Worm (Caenorhabditis elegans): ENCODE measurements around the gene H42K12.3.
A peak's percentile ranks its signal among the peaks of the same experiment; 100 is the strongest.

The H42K12.3 gene

DNA sequence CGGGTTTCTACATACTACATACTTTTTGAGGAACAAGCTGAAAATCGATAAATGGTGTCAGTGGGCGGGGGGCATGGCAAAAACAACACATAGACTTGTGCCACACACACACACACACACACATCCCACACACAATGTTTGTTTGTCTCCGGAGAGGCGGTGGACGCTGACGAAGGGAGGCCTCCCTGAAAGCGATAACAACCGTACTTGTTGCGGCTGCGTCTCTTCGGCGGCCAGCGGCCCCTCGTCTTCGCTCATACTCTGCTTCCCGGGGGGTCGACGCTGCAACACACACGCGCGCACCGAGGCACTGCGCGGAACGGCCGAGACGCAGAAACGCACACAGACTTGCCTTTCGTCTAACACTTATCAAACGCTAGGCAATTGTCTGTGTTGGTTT lies 8.5 kb downstream of the H42K12.3 start (continued):
- TF ChIP-seq saeg-2 (GFP tag; IDR thresholded peaks at IDR 0.05), result 0 out of 2 replicates have a peak, but pooled peaks have one; percentile 57
- TF ChIP-seq fkh-10 (GFP tag; optimal IDR thresholded peaks at IDR 0.05), result no peak
- TF ChIP-seq nhr-76 (tag; optimal IDR thresholded peaks at IDR 0.05), result no peak
- TF ChIP-seq aly-2 (tag; optimal IDR thresholded peaks at IDR 0.05), result no peak
- TF ChIP-seq vab-7 (GFP tag; IDR thresholded peaks at IDR 0.05), result 0 out of 2 replicates have a peak, but pooled peaks have one; percentile 35
- TF ChIP-seq F37D6.2 (tag; optimal IDR thresholded peaks at IDR 0.05), result peak; percentile 17
- TF ChIP-seq ces-1 (GFP tag; optimal IDR thresholded peaks at IDR 0.05), result no peak
- TF ChIP-seq nhr-41 (GFP tag; IDR thresholded peaks at IDR 0.05), result 0 out of 2 replicates have a peak, but pooled peaks have one; percentile 36
- no peak for TF ChIP-seq daf-19 (GFP tag; conservative IDR thresholded peaks at IDR 0.05)
- TF ChIP-seq madf-5 (GFP tag; IDR thresholded peaks at IDR 0.05), result no peak
- TF ChIP-seq lin-1 (GFP tag; IDR thresholded peaks at IDR 0.05), result no peak
- TF ChIP-seq mep-1 (tag; optimal IDR thresholded peaks at IDR 0.05), result peak; percentile 74
- peak; percentile 84 for TF ChIP-seq rbr-2 (tag; optimal IDR thresholded peaks at IDR 0.05)
- no peak; the same call in 1 of the 2 replicates for TF ChIP-seq madf-9 (GFP tag; conservative IDR thresholded peaks at IDR 0.05)
- TF ChIP-seq dmd-8 (GFP tag; IDR thresholded peaks at IDR 0.05), result 0 out of 2 replicates have a peak, but pooled peaks have one; percentile 9
- TF ChIP-seq mdl-1 (tag; optimal IDR thresholded peaks at IDR 0.05), result peak; percentile 81 to 85
- TF ChIP-seq lin-29 (GFP tag; IDR thresholded peaks at IDR 0.05), result no peak
- no peak for TF ChIP-seq jun-1 (tag; optimal IDR thresholded peaks at IDR 0.05)
- peak; percentile 36; the same call in 1 of the 2 replicates for TF ChIP-seq mdt-29 (GFP tag; IDR thresholded peaks at IDR 0.05)
- no peak for TF ChIP-seq arid-1 (GFP tag; conservative IDR thresholded peaks at IDR 0.05)
- no peak for TF ChIP-seq zip-2 (tag; optimal IDR thresholded peaks at IDR 0.05)

DNA sequence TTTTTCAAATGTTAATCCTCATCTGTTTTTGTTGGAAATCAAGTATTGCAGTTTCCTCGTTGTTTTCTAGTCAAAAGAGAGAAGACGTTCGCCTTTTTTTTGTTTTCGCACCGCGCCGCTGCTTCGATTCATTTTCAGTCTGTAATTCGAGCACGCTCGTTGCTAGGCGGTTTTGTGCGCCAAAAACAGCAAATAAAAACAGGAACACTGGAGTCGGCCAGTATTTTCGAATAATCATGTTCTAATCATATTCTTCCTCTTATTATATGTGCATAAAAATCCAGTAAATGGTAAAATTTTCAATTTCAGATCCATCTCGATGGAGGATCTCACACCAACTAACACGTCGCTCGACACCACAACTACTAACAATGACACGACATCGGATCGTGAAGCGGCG lies 9.9 kb downstream of the H42K12.3 start, which contains the start of gene pdk-1:
TSS of gene pdk-1 (plus strand) at position 301 of the 400 bp plus-strand sequence.
- TF ChIP-seq spr-1 (tag; optimal IDR thresholded peaks at IDR 0.05), result no peak
- no peak for TF ChIP-seq fos-1 (tag; optimal IDR thresholded peaks at IDR 0.05)
- TF ChIP-seq nhr-237 (tag; optimal IDR thresholded peaks at IDR 0.05), result no peak
- no peak for TF ChIP-seq Y105C5A.15 (GFP tag; IDR thresholded peaks at IDR 0.05)
- TF ChIP-seq hif-1 (tag; optimal IDR thresholded peaks at IDR 0.05), result no peak
- TF ChIP-seq vab-7 (GFP tag; IDR thresholded peaks at IDR 0.05), result no peak
- TF ChIP-seq daf-12 (tag; optimal IDR thresholded peaks at IDR 0.05), result no peak
- TF ChIP-seq Y5F2A.4 (GFP tag; optimal IDR thresholded peaks at IDR 0.05), result no peak
- TF ChIP-seq jun-1 (tag; optimal IDR thresholded peaks at IDR 0.05), result no peak
- no peak for TF ChIP-seq saeg-2 (GFP tag; IDR thresholded peaks at IDR 0.05)
- no peak for TF ChIP-seq ceh-62 (tag; optimal IDR thresholded peaks at IDR 0.05)
- no peak for TF ChIP-seq lim-7 (GFP tag; IDR thresholded peaks at IDR 0.05)
- no peak for TF ChIP-seq lin-38 (GFP tag; IDR thresholded peaks at IDR 0.05)
- no peak for TF ChIP-seq F37D6.2 (tag; optimal IDR thresholded peaks at IDR 0.05)

DNA sequence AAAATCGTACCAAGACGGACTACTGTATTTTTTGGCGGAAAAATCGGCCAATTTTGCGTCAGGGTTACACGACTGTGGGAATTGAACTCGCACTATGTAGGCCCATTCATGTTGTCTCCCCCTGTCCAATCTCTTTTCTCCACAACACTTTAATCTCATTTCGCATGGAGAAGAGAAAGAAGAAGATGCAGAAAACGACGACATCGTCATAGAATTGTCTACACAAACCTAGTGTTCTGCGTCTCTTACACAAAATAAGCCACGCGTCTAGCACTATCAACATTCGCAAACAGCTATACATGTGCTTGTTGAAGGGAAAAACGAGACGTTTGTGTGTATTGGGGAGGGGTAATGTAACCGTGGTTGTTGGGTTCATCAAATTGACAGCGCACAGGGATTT lies 11.8 kb downstream of the H42K12.3 start:
- TF ChIP-seq duxl-1 (tag; optimal IDR thresholded peaks at IDR 0.05; ENCODE audit: poor library complexity) (peak; percentile 96), egl-27 (tag; optimal IDR thresholded peaks at IDR 0.05) (no peak), F26F4.8 (GFP tag; conservative IDR thresholded peaks at IDR 0.05) (no peak), spr-3 (GFP tag; optimal IDR thresholded peaks at IDR 0.05) (peak; percentile 53), ztf-7 (tag; optimal IDR thresholded peaks at IDR 0.05) (peak; percentile 72), lsy-2 (tag; optimal IDR thresholded peaks at IDR 0.05) (peak; percentile 62 to 88), Y105C5A.15 (GFP tag; IDR thresholded peaks at IDR 0.05) (no peak), ztf-11 (tag; optimal IDR thresholded peaks at IDR 0.05) (no peak), lin-1 (GFP tag; IDR thresholded peaks at IDR 0.05) (no peak), dve-1 (tag; optimal IDR thresholded peaks at IDR 0.05; ENCODE audit: insufficient read depth) (peak; percentile 67), egl-43 (GFP tag; IDR thresholded peaks at IDR 0.05) (peak; percentile 74), D1046.2 (GFP tag; IDR thresholded peaks at IDR 0.05) (no peak), mxl-2 (GFP tag; conservative IDR thresholded peaks at IDR 0.05) (0 out of 2 replicates have a peak, but pooled peaks have one; percentile 24), ctbp-1 (GFP tag; IDR thresholded peaks at IDR 0.05) (peak; percentile 81), nhr-11 (tag; optimal IDR thresholded peaks at IDR 0.05) (peak; percentile 67), ama-1 (optimal IDR thresholded peaks at IDR 0.05) (no peak), zfp-2 (tag; optimal IDR thresholded peaks at IDR 0.05) (no peak), nhr-42 (GFP tag; IDR thresholded peaks at IDR 0.05) (peak; percentile 87), nhr-77 (tag; optimal IDR thresholded peaks at IDR 0.05) (peak; percentile 93), F49E8.2 (tag; optimal IDR thresholded peaks at IDR 0.05; ENCODE audit: borderline replicate concordance) (no peak)

Measured in whole organism, L4 larva.